Fruit fly (Drosophila melanogaster): ENCODE measurements around the gene ome.

The ome gene

dm6 chr3L:14757464-14758384, 85.1 kb downstream of the ome start, which contains the start of gene CG42507 (continued):
- TF ChIP-seq Lhr (GFP tag; optimal IDR thresholded peaks at IDR 0.05) (no peak), CG34422 (GFP tag; IDR thresholded peaks at IDR 0.05) (peak; percentile 41; the same call in 1 of the 3 replicates), Dek (tag; optimal IDR thresholded peaks at IDR 0.05) (peak; percentile 18), Ets65A (GFP tag) (no peak), C15 (GFP tag; IDR thresholded peaks at IDR 0.05) (no peak), crp (GFP tag; optimal IDR thresholded peaks at IDR 0.05) (peak in 1 of 2 experiments; percentile 12), cad (GFP tag; optimal IDR thresholded peaks at IDR 0.05) (no peak), CG11247 (GFP tag; IDR thresholded peaks at IDR 0.05) (0 out of 2 replicates have a peak, but pooled peaks have one; percentile 25), Dref (GFP tag; IDR thresholded peaks at IDR 0.05) (no peak), nau (GFP tag; optimal IDR thresholded peaks at IDR 0.05) (no peak), gsb (GFP tag; IDR thresholded peaks at IDR 0.05) (no peak), CG10321 (GFP tag; IDR thresholded peaks at IDR 0.05) (no peak), shn (GFP tag; optimal IDR thresholded peaks at IDR 0.05) (no peak), Fer3 (tag; optimal IDR thresholded peaks at IDR 0.05) (peak; percentile 38), Blimp-1 (GFP tag; optimal IDR thresholded peaks at IDR 0.05) (peak; percentile 13), unc-4 (GFP tag; IDR thresholded peaks at IDR 0.05; ENCODE audit: partially characterized antibody) (peak; percentile 46; the same call in 1 of the 2 replicates), ken (GFP tag; IDR thresholded peaks at IDR 0.05) (peak; percentile 18; the same call in 1 of the 3 replicates), Trl (optimal IDR thresholded peaks at IDR 0.05) (peak; percentile 95 to 98), Trl (GFP tag; optimal IDR thresholded peaks at IDR 0.05) (peak; percentile 59), CG13894 (tag; optimal IDR thresholded peaks at IDR 0.05) (peak; percentile 79), Ravus (GFP tag; IDR thresholded peaks at IDR 0.05) (no peak), HLH4C (GFP tag; IDR thresholded peaks at IDR 0.05; ENCODE audit: partially characterized antibody) (no peak), CG7987 (GFP tag; optimal IDR thresholded peaks at IDR 0.05) (peak; percentile 61), Atf-2 (GFP tag; optimal IDR thresholded peaks at IDR 0.05) (no peak), cwo (GFP tag; optimal IDR thresholded peaks at IDR 0.05) (no peak), insv (GFP tag; optimal IDR thresholded peaks at IDR 0.05) (peak in 1 of 2 experiments; percentile 73), hkb (optimal IDR thresholded peaks at IDR 0.05) (no peak), hkb (GFP tag; IDR thresholded peaks at IDR 0.05) (peak; percentile 32; the same call in 1 of the 2 replicates), ara (GFP tag; IDR thresholded peaks at IDR 0.05) (peak; percentile 50), CG15514 (GFP tag; optimal IDR thresholded peaks at IDR 0.05) (peak; percentile 17), Chrac-16 (GFP tag; optimal IDR thresholded peaks at IDR 0.05) (no peak), salm (tag; optimal IDR thresholded peaks at IDR 0.05) (no peak), CG11456 (GFP tag; IDR thresholded peaks at IDR 0.05) (no peak), danr (GFP tag; IDR thresholded peaks at IDR 0.05) (no peak), run (tag; optimal IDR thresholded peaks at IDR 0.05) (no peak), Nf-YB (GFP tag; optimal IDR thresholded peaks at IDR 0.05) (peak; percentile 5), CG18011 (GFP tag; optimal IDR thresholded peaks at IDR 0.05) (no peak), kay (GFP tag; optimal IDR thresholded peaks at IDR 0.05) (no peak), sima (GFP tag; optimal IDR thresholded peaks at IDR 0.05) (no peak), CG18262 (tag; optimal IDR thresholded peaks at IDR 0.05) (no peak), CG10431 (GFP tag; optimal IDR thresholded peaks at IDR 0.05) (peak; percentile 84), wek (GFP tag; optimal IDR thresholded peaks at IDR 0.05) (peak; percentile 55), sr (GFP tag; IDR thresholded peaks at IDR 0.05) (peak; percentile 9; the same call in 1 of the 3 replicates), Kr (GFP tag; optimal IDR thresholded peaks at IDR 0.05) (peak; percentile 77), al (GFP tag; IDR thresholded peaks at IDR 0.05) (no peak), CG7786 (GFP tag; optimal IDR thresholded peaks at IDR 0.05) (no peak), grau (tag; optimal IDR thresholded peaks at IDR 0.05) (peak; percentile 9), fd102C (GFP tag; optimal IDR thresholded peaks at IDR 0.05) (peak; percentile 74), CG4282 (GFP tag; optimal IDR thresholded peaks at IDR 0.05) (no peak)

Measured in whole organism, embryonic.